Worm (Caenorhabditis elegans) whole organism, late embryonic: ENCODE results near the gene T10F2.2.

Experiments used
- C08G9.2 ChIP-seq: sonication (generic microtip); optimal IDR thresholded peaks from 2 replicates; lab custom pipeline; 2016; ENCODE audit warnings: mild to moderate bottlenecking, missing genetic modification characterization, moderate library complexity, missing compliant biosample characterization
- C38D4.7 ChIP-seq: fragments of 200-800 bp; sonication (Bioruptor generic); optimal IDR thresholded peaks from 2 replicates; lab custom pipeline; 2018; ENCODE audit warnings: mild to moderate bottlenecking, missing genetic modification characterization, moderate library complexity, missing compliant biosample characterization
- K02D7.2 ChIP-seq: sonication (generic microtip); optimal IDR thresholded peaks from 2 replicates; lab custom pipeline; 2017; ENCODE audit warnings: mild to moderate bottlenecking, missing genetic modification characterization, missing compliant biosample characterization
- T23F11.4 ChIP-seq: fragments of 200-800 bp; sonication (Bioruptor generic); optimal IDR thresholded peaks from 2 replicates; lab custom pipeline; 2018; ENCODE audit warnings: mild to moderate bottlenecking, missing genetic modification characterization, missing compliant biosample characterization
- Y22D7AL.16 ChIP-seq: sonication (generic microtip); optimal IDR thresholded peaks from 2 replicates; lab custom pipeline; 2016; ENCODE audit warnings: missing genetic modification characterization, missing compliant biosample characterization
- ama-1 ChIP-seq: fragments of 150-350 bp; optimal IDR thresholded peaks from 2 replicates; lab custom pipeline; 2014
- ceh-14 ChIP-seq: sonication (generic microtip); optimal IDR thresholded peaks from 2 replicates; lab custom pipeline; 2016; ENCODE audit warnings: missing genotype, missing genetic modification characterization, missing compliant biosample characterization
- ceh-2 ChIP-seq: sonication (generic microtip); optimal IDR thresholded peaks from 2 replicates; lab custom pipeline; 2016; ENCODE audit warnings: missing genotype, missing genetic modification characterization, missing compliant biosample characterization
- ceh-22 ChIP-seq: sonication (generic microtip); optimal IDR thresholded peaks from 2 replicates; lab custom pipeline; 2017; ENCODE audit warnings: missing biosample characterization, missing genetic modification characterization
- ceh-30 ChIP-seq: fragments of 150-350 bp; optimal IDR thresholded peaks from 2 replicates; lab custom pipeline; 2014; ENCODE audit warnings: missing biosample characterization, missing genetic modification characterization
- ceh-31 ChIP-seq: sonication (generic microtip); optimal IDR thresholded peaks from 2 replicates; lab custom pipeline; 2016; ENCODE audit warnings: missing genetic modification characterization, missing compliant biosample characterization
- ceh-34 ChIP-seq: sonication (generic microtip); optimal IDR thresholded peaks from 2 replicates; lab custom pipeline; 2016; ENCODE audit warnings: mild to moderate bottlenecking, missing genetic modification characterization, missing compliant biosample characterization
- ceh-48 ChIP-seq: sonication (generic microtip); optimal IDR thresholded peaks from 2 replicates; lab custom pipeline; 2016; ENCODE audit warnings: missing genetic modification characterization, inconsistent platforms, missing compliant biosample characterization
- ceh-9 ChIP-seq: sonication (generic microtip); optimal IDR thresholded peaks from 2 replicates; lab custom pipeline; 2016; ENCODE audit warnings: mild to moderate bottlenecking, missing genetic modification characterization, inconsistent platforms, missing compliant biosample characterization
- dmd-4 ChIP-seq: sonication (generic microtip); optimal IDR thresholded peaks from 2 replicates; lab custom pipeline; 2016; ENCODE audit warnings: borderline replicate concordance, missing genetic modification characterization, missing compliant biosample characterization
- elt-2 ChIP-seq: sonication (generic microtip); optimal IDR thresholded peaks from 2 replicates; lab custom pipeline; 2016; ENCODE audit warnings: missing genetic modification reagents, missing genetic modification characterization, missing compliant biosample characterization
- ets-4 ChIP-seq: sonication (generic microtip); optimal IDR thresholded peaks from 2 replicates; lab custom pipeline; 2016; ENCODE audit warnings: missing genetic modification characterization, missing compliant biosample characterization
- gmeb-2 ChIP-seq: sonication (generic microtip); optimal IDR thresholded peaks from 2 replicates; lab custom pipeline; 2016; ENCODE audit warnings: missing genetic modification characterization, inconsistent platforms, missing compliant biosample characterization
- hlh-30 ChIP-seq: sonication (generic microtip); optimal IDR thresholded peaks from 2 replicates; lab custom pipeline; 2017; ENCODE audit warnings: antibody characterized with exemption, missing genetic modification characterization, missing compliant biosample characterization; ENCODE audit not compliant: insufficient read depth
- hlh-6 ChIP-seq: sonication (generic microtip); optimal IDR thresholded peaks from 2 replicates; lab custom pipeline; 2016; ENCODE audit warnings: missing genotype, missing genetic modification characterization, missing compliant biosample characterization
- hlh-8 ChIP-seq: sonication (generic microtip); optimal IDR thresholded peaks from 2 replicates; lab custom pipeline; 2016; ENCODE audit warnings: missing genotype, missing genetic modification characterization, missing compliant biosample characterization
- mec-3 ChIP-seq: sonication (generic microtip); optimal IDR thresholded peaks from 2 replicates; lab custom pipeline; 2016; ENCODE audit warnings: borderline replicate concordance, missing genetic modification characterization, missing compliant biosample characterization
- nhr-11 ChIP-seq: fragments of 150-350 bp; optimal IDR thresholded peaks from 2 replicates; lab custom pipeline; 2014; ENCODE audit warnings: missing biosample characterization, missing genetic modification characterization
- nhr-232 ChIP-seq: sonication (generic microtip); optimal IDR thresholded peaks from 2 replicates; lab custom pipeline; 2016; ENCODE audit warnings: missing genetic modification characterization, missing compliant biosample characterization
- npax-4 ChIP-seq: sonication (generic microtip); optimal IDR thresholded peaks from 2 replicates; lab custom pipeline; 2016; ENCODE audit warnings: missing genetic modification characterization, missing compliant biosample characterization
- odd-2 ChIP-seq: sonication (generic microtip); optimal IDR thresholded peaks from 2 replicates; lab custom pipeline; 2017; ENCODE audit warnings: antibody characterized with exemption, mild to moderate bottlenecking, missing genetic modification characterization, missing compliant biosample characterization
- pax-1 ChIP-seq: fragments of 150-350 bp; optimal IDR thresholded peaks from 2 replicates; lab custom pipeline; 2014; ENCODE audit warnings: missing biosample characterization, missing genetic modification characterization
- pha-2 ChIP-seq: sonication (generic microtip); optimal IDR thresholded peaks from 2 replicates; lab custom pipeline; 2017; ENCODE audit warnings: mild to moderate bottlenecking, missing genetic modification characterization, missing compliant biosample characterization
- pros-1 ChIP-seq: fragments of 150-350 bp; optimal IDR thresholded peaks from 2 replicates; lab custom pipeline; 2014; ENCODE audit warnings: missing biosample characterization, missing genetic modification reagents, missing genetic modification characterization
- rnt-1 ChIP-seq: sonication (generic microtip); optimal IDR thresholded peaks from 2 replicates; lab custom pipeline; 2016; ENCODE audit warnings: missing genetic modification characterization, missing compliant biosample characterization
- sdc-2 ChIP-seq: sonication (generic microtip); optimal IDR thresholded peaks from 2 replicates; lab custom pipeline; 2016; ENCODE audit warnings: missing genotype, missing genetic modification characterization, missing compliant biosample characterization
- sox-4 ChIP-seq: sonication (generic microtip); optimal IDR thresholded peaks from 2 replicates; lab custom pipeline; 2017; ENCODE audit warnings: mild to moderate bottlenecking, missing genetic modification characterization, inconsistent platforms, missing compliant biosample characterization
- syd-9 ChIP-seq: sonication (generic microtip); optimal IDR thresholded peaks from 2 replicates; lab custom pipeline; 2016; ENCODE audit warnings: mild to moderate bottlenecking, missing genetic modification characterization, moderate library complexity, missing compliant biosample characterization
- tbx-2 ChIP-seq: sonication (generic microtip); optimal IDR thresholded peaks from 2 replicates; lab custom pipeline; 2016; ENCODE audit warnings: missing genetic modification characterization, missing compliant biosample characterization
- tbx-7 ChIP-seq: sonication (generic microtip); optimal IDR thresholded peaks from 2 replicates; lab custom pipeline; 2016; ENCODE audit warnings: missing genotype, missing genetic modification characterization, missing compliant biosample characterization
- ttx-3 ChIP-seq: sonication (generic microtip); optimal IDR thresholded peaks from 2 replicates; lab custom pipeline; 2016; ENCODE audit warnings: missing genetic modification reagents, missing genetic modification characterization, missing compliant biosample characterization
- unc-55 ChIP-seq: sonication (generic microtip); optimal IDR thresholded peaks from 2 replicates; lab custom pipeline; 2017; ENCODE audit warnings: missing biosample characterization, missing genetic modification reagents, missing genetic modification characterization

T10F2.2 gene

ce11 chrIII:5155393-5155792 lies 9.7 kb downstream of the T10F2.2 start:
- TF ChIP-seq ceh-2 (no peak), ceh-14 (tag; lab: Kevin White, UChicago) (no peak), pax-1 (tag; lab: Kevin White, UChicago) (no peak), syd-9 (no peak), ceh-48 (tag; lab: Kevin White, UChicago) (no peak), nhr-11 (tag; lab: Kevin White, UChicago) (no peak), hlh-30 (tag; lab: Kevin White, UChicago) (no peak), nhr-232 (tag; lab: Kevin White, UChicago) (no peak)

- peak; percentile 13 for TF ChIP-seq elt-2 (tag; lab: Kevin White, UChicago)
- TF ChIP-seq ceh-31 (tag; lab: Kevin White, UChicago): peak; percentile 11
- no peak for TF ChIP-seq sox-4 (tag; lab: Kevin White, UChicago)
These were observed 12.0 kb downstream of the T10F2.2 start, which contains the start of the genes rbm-42 and grwd-1 for ce11 chrIII:5153137-5153536. Gene rbm-42 (minus strand): TSS chrIII:5153229. Gene grwd-1 (plus strand): TSS chrIII:5153464.

ce11 chrIII:5150980-5151379 lies 14.1 kb downstream of the T10F2.2 start:
- no peak for TF ChIP-seq Y22D7AL.16
- peak; percentile 33 for TF ChIP-seq unc-55 (GFP tag; lab: Kevin White, UChicago)
- peak; percentile 85 for TF ChIP-seq tbx-2 (tag; lab: Kevin White, UChicago)

- TF ChIP-seq hlh-8 (tag; lab: Kevin White, UChicago): no peak
- no peak for TF ChIP-seq ceh-30 (tag; lab: Kevin White, UChicago)
- no peak for TF ChIP-seq unc-55 (GFP tag; lab: Kevin White, UChicago)
- no peak for TF ChIP-seq elt-2 (tag; lab: Kevin White, UChicago)
- no peak for TF ChIP-seq pros-1 (tag; lab: Kevin White, UChicago)
- peak; percentile 68 for TF ChIP-seq tbx-2 (tag; lab: Kevin White, UChicago)
- TF ChIP-seq, all 69 proteins: peak for 1
These were observed 15.1 kb downstream of the T10F2.2 start for ce11 chrIII:5150012-5150411.

ce11 chrIII:5149478-5149877 lies 15.6 kb downstream of the T10F2.2 start, which contains the start of gene Y54H5A.2:
Gene Y54H5A.2 (minus strand): TSS chrIII:5149578.
- TF ChIP-seq T23F11.4 (GFP tag; lab: Kevin White, UChicago) (no peak), ceh-34 (tag; lab: Kevin White, UChicago) (no peak), C08G9.2 (no peak), pha-2 (tag; lab: Kevin White, UChicago) (no peak), K02D7.2 (tag; lab: Kevin White, UChicago) (no peak), ttx-3 (tag; lab: Kevin White, UChicago) (no peak), gmeb-2 (tag; lab: Kevin White, UChicago) (no peak), pax-1 (tag; lab: Kevin White, UChicago) (no peak), dmd-4 (tag; lab: Kevin White, UChicago) (no peak), sdc-2 (tag; lab: Kevin White, UChicago) (no peak), ama-1 (lab: Kevin White, UChicago) (no peak), ceh-14 (tag; lab: Kevin White, UChicago) (no peak), ceh-48 (tag; lab: Kevin White, UChicago) (no peak), ceh-22 (tag; lab: Kevin White, UChicago) (no peak)

ce11 chrIII:5147445-5147844 lies 17.7 kb downstream of the T10F2.2 start:
- TF ChIP-seq gmeb-2 (tag; lab: Kevin White, UChicago): no peak
- no peak for TF ChIP-seq npax-4 (tag; lab: Kevin White, UChicago)
- TF ChIP-seq C38D4.7: no peak
- no peak for TF ChIP-seq ets-4 (tag; lab: Kevin White, UChicago)
- TF ChIP-seq rnt-1 (tag; lab: Kevin White, UChicago): no peak
- TF ChIP-seq dmd-4 (tag; lab: Kevin White, UChicago): no peak
- TF ChIP-seq hlh-8 (tag; lab: Kevin White, UChicago): no peak
- no peak for TF ChIP-seq ceh-9 (tag; lab: Kevin White, UChicago)
- TF ChIP-seq tbx-7 (tag; lab: Kevin White, UChicago): no peak
- TF ChIP-seq odd-2 (tag; lab: Kevin White, UChicago): no peak
- no peak for TF ChIP-seq hlh-6
- no peak for TF ChIP-seq ceh-14 (tag; lab: Kevin White, UChicago)
- no peak for TF ChIP-seq mec-3 (tag; lab: Kevin White, UChicago)
